Fruit fly (Drosophila melanogaster) whole organism, embryonic: Measurements from ENCODE around the gene CG43407.

Source experiments
- BEAF-32 ChIP-seq: fragments of 200-800 bp; sonication (Bioruptor generic); optimal IDR thresholded peaks from 3 replicates; lab custom pipeline; 2017; ENCODE audit warnings: missing biosample characterization, missing genetic modification characterization, mild to moderate bottlenecking, moderate library complexity, missing genetic modification reagents
- BtbVII ChIP-seq: fragments of 200-800 bp; sonication (Bioruptor generic); optimal IDR thresholded peaks from 3 replicates; lab custom pipeline; 2017; ENCODE audit warnings: missing biosample characterization, mild to moderate bottlenecking, missing genetic modification characterization
- CG10431 ChIP-seq: fragments of 200-800 bp; sonication (Bioruptor generic); optimal IDR thresholded peaks from 3 replicates; lab custom pipeline; 2018; ENCODE audit warnings: missing biosample characterization, mild to moderate bottlenecking, missing genetic modification characterization
- CG12744 ChIP-seq: fragments of 200-800 bp; sonication (Bioruptor generic); optimal IDR thresholded peaks from 2 replicates; lab custom pipeline; 2016; ENCODE audit warnings: missing biosample characterization, missing genetic modification characterization
- CG12769 ChIP-seq: fragments of 200-800 bp; sonication (Bioruptor generic); optimal IDR thresholded peaks from 2 replicates; lab custom pipeline; 2019; ENCODE audit warnings: missing biosample characterization, mild to moderate bottlenecking, missing genetic modification characterization, moderate library complexity
- CG13296 ChIP-seq: fragments of 200-800 bp; sonication (Bioruptor generic); optimal IDR thresholded peaks from 3 replicates; lab custom pipeline; 2018; ENCODE audit warnings: missing biosample characterization, mild to moderate bottlenecking, missing genetic modification characterization
- CG13894 ChIP-seq: fragments of 200-800 bp; sonication (Bioruptor generic); optimal IDR thresholded peaks from 3 replicates; lab custom pipeline; 2018; ENCODE audit warnings: missing biosample characterization, mild to moderate bottlenecking, missing genetic modification characterization, moderate library complexity
- CG1602 ChIP-seq: fragments of 200-800 bp; sonication (Bioruptor generic); optimal IDR thresholded peaks from 3 replicates; lab custom pipeline; 2016; ENCODE audit warnings: missing biosample characterization, missing genetic modification characterization
- CG17568 ChIP-seq: fragments of 200-800 bp; sonication (Bioruptor generic); optimal IDR thresholded peaks from 2 replicates; lab custom pipeline; 2018; ENCODE audit warnings: missing biosample characterization, mild to moderate bottlenecking, missing genetic modification characterization, moderate library complexity
- CG18764 ChIP-seq: fragments of 200-800 bp; sonication (Bioruptor generic); optimal IDR thresholded peaks from 3 replicates; lab custom pipeline; 2016; ENCODE audit warnings: missing biosample characterization, missing genetic modification characterization
- CG3065 ChIP-seq: fragments of 200-800 bp; sonication (Bioruptor generic); optimal IDR thresholded peaks from 2 replicates; lab custom pipeline; 2016; ENCODE audit warnings: missing biosample characterization, missing genetic modification characterization
- CG34422 ChIP-seq: fragments of 200-800 bp; sonication (Bioruptor generic); IDR thresholded peaks from 3 replicates; pipeline ENCODE4 v1.3.6; 2022; ENCODE audit warnings: missing biosample characterization, missing genetic modification characterization
- CG4707 ChIP-seq: fragments of 200-800 bp; sonication (Bioruptor generic); optimal IDR thresholded peaks from 2 replicates; lab custom pipeline; 2018; ENCODE audit warnings: missing biosample characterization, mild to moderate bottlenecking, missing genetic modification characterization, moderate library complexity
- CG4820 ChIP-seq: fragments of 200-800 bp; sonication (Bioruptor generic); optimal IDR thresholded peaks from 3 replicates; lab custom pipeline; 2016; ENCODE audit warnings: missing biosample characterization, missing genetic modification characterization
- CG7271 ChIP-seq: fragments of 200-800 bp; sonication (Bioruptor generic); optimal IDR thresholded peaks from 2 replicates; lab custom pipeline; 2018; ENCODE audit warnings: missing biosample characterization, mild to moderate bottlenecking, missing genetic modification characterization, moderate library complexity
- CG7372 ChIP-seq: fragments of 200-800 bp; sonication (Bioruptor generic); IDR thresholded peaks from 2 replicates; pipeline ENCODE4 v1.3.6; 2022; ENCODE audit warnings: missing biosample characterization, missing genetic modification characterization
- CG8089 ChIP-seq: fragments of 200-800 bp; sonication (Bioruptor generic); optimal IDR thresholded peaks from 3 replicates; lab custom pipeline; 2016; ENCODE audit warnings: missing biosample characterization, missing genetic modification characterization
- CG8359 ChIP-seq: fragments of 200-800 bp; sonication (Bioruptor generic); optimal IDR thresholded peaks from 2 replicates; lab custom pipeline; 2017; ENCODE audit warnings: missing biosample characterization, mild to moderate bottlenecking, missing genetic modification characterization, borderline replicate concordance
- CG9215 ChIP-seq: fragments of 200-800 bp; sonication (Bioruptor generic); IDR thresholded peaks from 2 replicates; pipeline ENCODE4 v1.3.6; 2022; ENCODE audit warnings: missing biosample characterization, missing genetic modification characterization
- CrebB ChIP-seq: fragments of 200-800 bp; sonication (Bioruptor generic); optimal IDR thresholded peaks from 3 replicates; lab custom pipeline; 2018; ENCODE audit warnings: missing biosample characterization, mild to moderate bottlenecking, missing genetic modification characterization
- Dp ChIP-seq: fragments of 200-800 bp; sonication (Bioruptor generic); optimal IDR thresholded peaks from 2 replicates; lab custom pipeline; 2018; ENCODE audit warnings: missing biosample characterization, mild to moderate bottlenecking, missing genetic modification characterization, moderate library complexity
- H2.0 ChIP-seq: fragments of 200-800 bp; sonication (Bioruptor generic); IDR thresholded peaks from 2 replicates; pipeline ENCODE4 v1.3.6; 2022; ENCODE audit warnings: missing biosample characterization, missing genetic modification characterization
- Max ChIP-seq: fragments of 200-800 bp; sonication (Bioruptor generic); optimal IDR thresholded peaks from 2 replicates; lab custom pipeline; 2016; ENCODE audit warnings: missing biosample characterization, mild to moderate bottlenecking, missing genetic modification characterization
- Six4 ChIP-seq: fragments of 200-800 bp; sonication (Bioruptor generic); optimal IDR thresholded peaks from 2 replicates; lab custom pipeline; 2016; ENCODE audit warnings: missing biosample characterization, missing genetic modification characterization
- Trl ChIP-seq, 3 experiments: fragments of >200 bp in 2 of 3; fragments of 200-800 bp in 1 of 3; sonication (Bioruptor generic) in 1 of 3; optimal IDR thresholded peaks; 2 replicates in 1 of 3; 3 replicates in 2 of 3; lab custom pipeline; 2016 to 2017; ENCODE audit warnings: missing biosample characterization in 1 of 3, missing genetic modification characterization in 1 of 3
- ato ChIP-seq: fragments of 200-800 bp; sonication (Bioruptor generic); IDR thresholded peaks from 2 replicates; pipeline ENCODE4 v1.3.6; 2022; ENCODE audit warnings: missing biosample characterization, missing genetic modification characterization; ENCODE audit not compliant: partially characterized antibody
- bcd ChIP-seq: fragments of 200-800 bp; sonication (Bioruptor generic); optimal IDR thresholded peaks from 2 replicates; lab custom pipeline; 2017; ENCODE audit warnings: missing biosample characterization, mild to moderate bottlenecking, missing genetic modification characterization
- bigmax ChIP-seq: fragments of 200-800 bp; sonication (Bioruptor generic); optimal IDR thresholded peaks from 2 replicates; lab custom pipeline; 2018; ENCODE audit warnings: missing biosample characterization, mild to moderate bottlenecking, missing genetic modification characterization
- cg ChIP-seq: fragments of 200-800 bp; sonication (Bioruptor generic); optimal IDR thresholded peaks from 3 replicates; lab custom pipeline; 2019; ENCODE audit warnings: missing biosample characterization, mild to moderate bottlenecking, missing genetic modification characterization, moderate library complexity
- crol ChIP-seq: fragments of 200-800 bp; sonication (Bioruptor generic); IDR thresholded peaks from 2 replicates; pipeline ENCODE4 v1.3.6; 2022; ENCODE audit warnings: missing biosample characterization, missing genetic modification characterization
- ftz-f1 ChIP-seq: fragments of 200-800 bp; sonication (Bioruptor generic); optimal IDR thresholded peaks from 2 replicates; lab custom pipeline; 2016; ENCODE audit warnings: missing biosample characterization, missing genetic modification characterization
- grau ChIP-seq: fragments of 200-800 bp; optimal IDR thresholded peaks from 3 replicates; lab custom pipeline; 2019; ENCODE audit warnings: missing biosample characterization, mild to moderate bottlenecking, missing genetic modification characterization, moderate library complexity
- grn ChIP-seq: fragments of 200-800 bp; sonication (Bioruptor generic); optimal IDR thresholded peaks from 3 replicates; lab custom pipeline; 2017; ENCODE audit warnings: missing biosample characterization, missing genetic modification characterization
- hbn ChIP-seq: fragments of 200-800 bp; sonication (Bioruptor generic); IDR thresholded peaks from 2 replicates; pipeline ENCODE4 v1.3.6; 2022; ENCODE audit warnings: missing biosample characterization, missing genetic modification characterization; ENCODE audit not compliant: partially characterized antibody
- jumu ChIP-seq: fragments of 200-800 bp; sonication (Bioruptor generic); optimal IDR thresholded peaks from 3 replicates; lab custom pipeline; 2016; ENCODE audit warnings: missing biosample characterization, missing genetic modification characterization
- lov ChIP-seq, 2 experiments: fragments of 200-800 bp in 1 of 2; fragments of >200 bp in 1 of 2; sonication (Bioruptor generic) in 1 of 2; IDR thresholded peaks in 1 of 2; optimal IDR thresholded peaks in 1 of 2; 2 replicates in 1 of 2; 3 replicates in 1 of 2; pipeline versions ENCODE4 v1.3.6 to Lab custom; 2017 to 2022; ENCODE audit warnings: missing biosample characterization in 1 of 2, missing genetic modification characterization in 1 of 2
- nom ChIP-seq: fragments of 200-800 bp; sonication (Bioruptor generic); optimal IDR thresholded peaks from 2 replicates; lab custom pipeline; 2017; ENCODE audit warnings: missing biosample characterization, missing genetic modification characterization, mild to moderate bottlenecking, moderate library complexity, missing genetic modification reagents
- peb ChIP-seq: fragments of 200-800 bp; sonication (Bioruptor generic); IDR thresholded peaks from 2 replicates; pipeline ENCODE4 v1.3.6; 2022; ENCODE audit warnings: missing biosample characterization, missing genetic modification characterization
- pros ChIP-seq: fragments of 200-800 bp; sonication (Bioruptor generic); optimal IDR thresholded peaks from 3 replicates; lab custom pipeline; 2019; ENCODE audit warnings: missing biosample characterization, mild to moderate bottlenecking, missing genetic modification characterization, moderate library complexity
- psq ChIP-seq: fragments of 200-800 bp; sonication (Bioruptor generic); optimal IDR thresholded peaks from 2 replicates; lab custom pipeline; 2017; ENCODE audit warnings: missing biosample characterization, missing genetic modification characterization
- row ChIP-seq: fragments of 200-800 bp; sonication (Bioruptor generic); IDR thresholded peaks from 3 replicates; pipeline ENCODE4 v1.3.6; 2022; ENCODE audit warnings: missing biosample characterization, missing genetic modification characterization
- sens-2 ChIP-seq: fragments of 200-800 bp; sonication (Bioruptor generic); IDR thresholded peaks from 2 replicates; pipeline ENCODE4 v1.3.6; 2022; ENCODE audit warnings: missing biosample characterization, missing genetic modification characterization
- shn ChIP-seq: fragments of 200-800 bp; sonication (Bioruptor generic); optimal IDR thresholded peaks from 3 replicates; lab custom pipeline; 2016; ENCODE audit warnings: missing biosample characterization, missing genetic modification characterization
- slbo ChIP-seq: fragments of 200-800 bp; sonication (Bioruptor generic); IDR thresholded peaks from 2 replicates; pipeline ENCODE4 v1.3.6; 2022; ENCODE audit warnings: missing biosample characterization, missing genetic modification characterization
- vnd ChIP-seq: fragments of 200-800 bp; sonication (Bioruptor generic); IDR thresholded peaks from 3 replicates; pipeline ENCODE4 v1.3.6; 2022; ENCODE audit warnings: missing biosample characterization, missing genetic modification characterization; ENCODE audit not compliant: partially characterized antibody
- zfh1 ChIP-seq: fragments of 200-800 bp; sonication (Bioruptor generic); IDR thresholded peaks from 3 replicates; pipeline ENCODE4 v1.3.6; 2022; ENCODE audit warnings: missing biosample characterization, missing genetic modification characterization

CG43407 gene

DNA sequence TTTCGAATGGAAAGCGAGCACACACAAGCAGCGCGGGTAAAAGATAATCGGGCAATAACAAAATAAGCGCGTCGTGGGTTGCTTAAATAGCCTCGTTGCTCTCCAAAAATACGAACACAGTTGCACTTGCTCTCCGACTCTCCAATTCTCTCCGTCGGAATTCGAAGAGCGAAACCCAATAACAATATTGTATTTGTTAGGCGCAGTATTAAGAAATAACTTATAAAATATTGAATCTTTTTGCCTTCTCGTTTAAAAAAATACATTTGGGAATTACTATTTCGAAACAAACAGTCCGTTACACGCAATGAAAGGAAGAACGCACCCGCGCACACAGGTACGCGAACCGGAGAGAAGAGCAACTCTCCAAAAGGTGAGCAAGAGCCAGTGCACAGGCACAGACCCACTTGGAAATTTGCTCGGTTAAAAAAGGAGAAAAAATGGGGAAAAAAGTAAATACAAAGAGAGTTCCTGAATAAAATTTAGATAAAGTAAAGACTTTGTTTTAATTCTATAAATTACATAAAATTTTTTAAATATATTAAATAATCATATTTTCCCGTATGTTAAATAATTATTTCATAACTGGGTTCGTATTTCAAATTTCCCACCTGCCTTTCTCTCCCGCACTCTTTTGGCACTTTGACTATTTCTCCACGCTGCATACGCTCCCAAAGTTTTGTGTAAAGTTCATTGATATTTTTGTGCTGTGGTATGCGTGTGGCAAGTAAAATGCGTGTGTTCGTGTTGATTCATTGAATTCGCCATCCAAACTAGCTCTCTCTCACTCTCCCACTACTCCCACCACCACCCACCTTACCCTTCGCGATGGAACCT is 33.4 kb upstream of the CG43407 start, which contains the start of gene Mkp3 (continued):
- TF ChIP-seq CG18764 (GFP tag; lab: Kevin White, UChicago) = peak; percentile 72
- peak; percentile 93 for TF ChIP-seq grau
- no peak for TF ChIP-seq vnd (GFP tag; lab: Robert Waterston, UW)
- TF ChIP-seq CG8089 (GFP tag; lab: Kevin White, UChicago) = no peak
- TF ChIP-seq CG4707 = peak; percentile 56
- peak; percentile 17 for TF ChIP-seq CG3065 (GFP tag; lab: Kevin White, UChicago)
- peak; percentile 58 for TF ChIP-seq CG10431 (GFP tag; lab: Kevin White, UChicago)
- peak; percentile 48 for TF ChIP-seq psq (GFP tag; lab: Kevin White, UChicago)
- peak; percentile 83 for TF ChIP-seq CG9215 (GFP tag; lab: Robert Waterston, UW)
- TF ChIP-seq Dp (GFP tag; lab: Kevin White, UChicago) = no peak
- no peak for TF ChIP-seq lov (optimal IDR thresholded peaks at IDR 0.05; lab: Kevin White, UChicago)
- TF ChIP-seq lov (GFP tag; IDR thresholded peaks at IDR 0.05; lab: Robert Waterston, UW) = peak; percentile 77; the same call in 1 of the 3 replicates
- peak; percentile 49 for TF ChIP-seq CG8359
- TF ChIP-seq ftz-f1 (GFP tag; lab: Kevin White, UChicago) = no peak
- peak; percentile 92 for TF ChIP-seq slbo (GFP tag; lab: Robert Waterston, UW)
- no peak for TF ChIP-seq pros
- TF ChIP-seq BEAF-32 = no peak
- TF ChIP-seq cg (GFP tag; lab: Kevin White, UChicago) = peak; percentile 63
- TF ChIP-seq Six4 (GFP tag; lab: Kevin White, UChicago) = peak; percentile 78
- peak; percentile 83 for TF ChIP-seq CrebB (tag; lab: Kevin White, UChicago)
- TF ChIP-seq bcd (GFP tag; lab: Kevin White, UChicago) = peak; percentile 92
- peak; percentile 87 for TF ChIP-seq H2.0
- no peak for TF ChIP-seq hbn (GFP tag; lab: Robert Waterston, UW)
- TF ChIP-seq Trl (optimal IDR thresholded peaks at IDR 0.05; lab: Kevin White, UChicago) = peak; percentile 91 to 94
- TF ChIP-seq Trl (GFP tag; optimal IDR thresholded peaks at IDR 0.05; lab: Kevin White, UChicago) = peak; percentile 33
- TF ChIP-seq shn (GFP tag; lab: Kevin White, UChicago) = no peak
- TF ChIP-seq CG13894 (tag; lab: Kevin White, UChicago) = peak; percentile 53

DNA sequence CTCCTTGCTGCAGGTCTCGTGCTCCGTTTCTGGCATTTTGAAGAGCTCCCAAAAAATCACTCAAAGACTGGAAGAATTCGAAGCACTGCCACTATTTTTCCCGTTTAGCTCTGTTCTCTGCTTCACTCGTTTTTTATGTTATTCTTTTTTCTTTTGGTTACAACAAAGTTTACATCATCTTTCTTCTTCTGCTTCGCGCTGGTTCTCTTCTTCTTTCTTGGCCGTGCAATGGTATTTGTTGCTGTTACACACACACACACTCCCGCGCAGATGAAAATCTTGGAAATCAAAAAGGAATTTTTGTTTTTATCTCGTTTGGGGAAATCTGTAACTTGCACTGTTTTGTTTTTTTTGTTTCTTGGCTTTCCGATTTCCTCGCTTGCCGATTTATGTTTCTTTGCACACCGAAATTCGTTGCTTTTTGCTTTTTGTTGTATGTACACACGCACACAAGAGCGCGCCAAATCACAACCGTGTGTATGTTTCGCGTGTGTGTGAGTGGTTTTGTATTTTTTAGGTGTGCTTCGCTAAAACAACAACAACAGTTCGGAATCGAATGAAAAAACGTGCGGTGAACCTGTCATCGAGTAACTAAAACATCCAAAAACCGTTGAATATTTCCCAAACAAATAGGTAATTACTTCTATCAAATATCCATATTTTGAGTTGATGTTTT is 32.6 kb upstream of the CG43407 start:
- TF ChIP-seq CG13296 (GFP tag; lab: Kevin White, UChicago) (peak; percentile 10), nom (peak; percentile 35), grn (GFP tag; lab: Kevin White, UChicago) (peak; percentile 37), bigmax (GFP tag; lab: Kevin White, UChicago) (no peak), CG4820 (no peak), CG7271 (tag; lab: Kevin White, UChicago) (no peak), sens-2 (GFP tag; lab: Robert Waterston, UW) (no peak), peb (GFP tag; lab: Robert Waterston, UW) (no peak), crol (GFP tag; lab: Robert Waterston, UW) (0 out of 2 replicates have a peak, but pooled peaks have one; percentile 11), CG12769 (tag; lab: Kevin White, UChicago) (peak; percentile 63), CG1602 (GFP tag; lab: Kevin White, UChicago) (no peak), zfh1 (GFP tag; lab: Robert Waterston, UW) (0 out of 3 replicates have a peak, but pooled peaks have one; percentile 4), ato (GFP tag; lab: Robert Waterston, UW) (0 out of 2 replicates have a peak, but pooled peaks have one; percentile 27), CG34422 (GFP tag; lab: Robert Waterston, UW) (peak; percentile 55; the same call in 2 of the 3 replicates), CG12744 (no peak), cg (GFP tag; lab: Kevin White, UChicago) (peak; percentile 94), row (GFP tag; lab: Robert Waterston, UW) (no peak), CG17568 (GFP tag; lab: Kevin White, UChicago) (no peak), Max (no peak), jumu (GFP tag; lab: Kevin White, UChicago) (no peak), BtbVII (GFP tag; lab: Kevin White, UChicago) (no peak), CG7372 (GFP tag; lab: Robert Waterston, UW) (no peak)
